Comparison of ENCODE assay signal across 6 fruit fly cellular contexts in the genomic region with DNA sequence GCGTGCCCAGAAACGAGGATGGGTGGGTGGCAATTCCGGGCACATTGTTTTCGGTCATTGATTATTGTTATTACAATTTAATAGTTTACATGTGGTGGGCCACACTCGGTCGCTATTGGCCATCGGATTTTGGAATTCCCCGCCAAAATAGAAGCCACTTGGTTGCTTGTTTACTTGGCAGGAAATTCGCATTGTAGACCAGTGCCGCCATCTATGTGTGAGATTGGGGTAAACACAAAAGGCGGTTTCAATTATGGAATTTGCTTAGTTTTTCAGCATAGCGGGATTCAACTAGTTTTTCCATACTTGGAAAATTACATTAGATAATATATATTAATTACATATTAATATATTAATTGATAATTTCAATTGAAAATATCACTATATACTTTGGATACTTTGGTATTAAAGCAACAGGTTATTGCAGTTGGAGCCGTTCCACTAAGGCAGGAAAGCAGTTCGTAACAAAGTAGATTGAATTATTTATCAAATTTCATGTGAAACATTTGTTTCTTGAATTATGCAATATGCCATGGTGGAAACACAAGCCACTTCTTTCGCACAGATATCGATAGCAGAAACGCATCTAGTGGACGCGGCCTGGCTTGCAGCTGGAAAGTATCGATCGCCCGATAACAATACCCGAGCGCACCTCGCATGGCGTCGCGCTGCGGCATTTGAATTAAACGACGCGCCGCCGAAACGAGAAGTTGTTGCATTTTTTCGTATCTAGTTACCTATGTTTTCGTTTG.
TF ChIP-seq lines count a peak whose summit lies in the region.

TSS of gene mud (plus strand) at position 698 of the 752 bp plus-strand sequence.

- peak; percentile 74 to 85 for TF ChIP-seq CTCF in S2 (optimal IDR thresholded peaks at IDR 0.05; lab: Kevin White, UChicago)
- TF ChIP-seq CTCF in whole organism, embryonic (GFP tag; optimal IDR thresholded peaks at IDR 0.05; lab: Kevin White, UChicago): peak; percentile 91

TF ChIP-seq in whole organism, adult, 20 proteins besides CTCF, POLR2A, EP300 and RAD21:
- no peak for TF ChIP-seq Hr96 (GFP tag; optimal IDR thresholded peaks at IDR 0.05; lab: Kevin White, UChicago)
- TF ChIP-seq kay (GFP tag; lab: Kevin White, UChicago; ENCODE audit: borderline replicate concordance): peak; percentile 10
- TF ChIP-seq CG12768 (GFP tag; optimal IDR thresholded peaks at IDR 0.05; lab: Kevin White, UChicago): no peak
- TF ChIP-seq pad (GFP tag; optimal IDR thresholded peaks at IDR 0.05; lab: Kevin White, UChicago): no peak
- TF ChIP-seq CG11617 (GFP tag; optimal IDR thresholded peaks at IDR 0.05; lab: Kevin White, UChicago): no peak
- no peak for TF ChIP-seq CG5204 (GFP tag; optimal IDR thresholded peaks at IDR 0.05; lab: Kevin White, UChicago)
- TF ChIP-seq bab1 (GFP tag; optimal IDR thresholded peaks at IDR 0.05; lab: Kevin White, UChicago): no peak
- no peak for TF ChIP-seq Mnt (GFP tag; optimal IDR thresholded peaks at IDR 0.05; lab: Kevin White, UChicago)
- TF ChIP-seq CG7045 (GFP tag; optimal IDR thresholded peaks at IDR 0.05; lab: Kevin White, UChicago): no peak
TF ChIP-seq in whole organism, adult: peak in this region for 1.

TF ChIP-seq in whole organism, embryonic, 481 proteins besides CTCF, POLR2A, EP300 and RAD21 (continues in another document):
- TF ChIP-seq gt (GFP tag; IDR thresholded peaks at IDR 0.05; lab: Robert Waterston, UW) (peak; percentile 56), Ssrp (tag; optimal IDR thresholded peaks at IDR 0.05; lab: Kevin White, UChicago) (peak; percentile 16), peb (GFP tag; IDR thresholded peaks at IDR 0.05; lab: Robert Waterston, UW) (0 out of 2 replicates have a peak, but pooled peaks have one; percentile 21), CG16813 (GFP tag; IDR thresholded peaks at IDR 0.05; lab: Robert Waterston, UW; ENCODE audit: partially characterized antibody) (peak; percentile 79), CkIIα-i1 (GFP tag; IDR thresholded peaks at IDR 0.05; lab: Robert Waterston, UW) (no peak), ash1 (GFP tag; optimal IDR thresholded peaks at IDR 0.05; lab: Kevin White, UChicago) (no peak), ems (GFP tag; optimal IDR thresholded peaks at IDR 0.05; lab: Kevin White, UChicago) (no peak), Deaf1 (tag; optimal IDR thresholded peaks at IDR 0.05; lab: Kevin White, UChicago) (peak; percentile 47), CG31388 (GFP tag; optimal IDR thresholded peaks at IDR 0.05; lab: Kevin White, UChicago) (no peak), Hmr (GFP tag; optimal IDR thresholded peaks at IDR 0.05; lab: Kevin White, UChicago) (no peak), gce (GFP tag; IDR thresholded peaks at IDR 0.05; lab: Robert Waterston, UW) (no peak), CG9437 (GFP tag; optimal IDR thresholded peaks at IDR 0.05; lab: Kevin White, UChicago) (peak; percentile 20), CG11456 (GFP tag; IDR thresholded peaks at IDR 0.05; lab: Robert Waterston, UW) (peak; percentile 52; the same call in 1 of the 3 replicates), dm (GFP tag; optimal IDR thresholded peaks at IDR 0.05; lab: Kevin White, UChicago) (no peak), ssp (GFP tag; IDR thresholded peaks at IDR 0.05; lab: Robert Waterston, UW) (peak; percentile 95), stc (GFP tag; IDR thresholded peaks at IDR 0.05; lab: Robert Waterston, UW) (no peak), CG9727 (GFP tag; optimal IDR thresholded peaks at IDR 0.05; lab: Kevin White, UChicago) (peak; percentile 37), cg (GFP tag; optimal IDR thresholded peaks at IDR 0.05; lab: Kevin White, UChicago) (no peak)

TF ChIP-seq in whole organism, prepupa, 60 proteins besides CTCF, POLR2A, EP300 and RAD21:
- TF ChIP-seq CG9139 (GFP tag; optimal IDR thresholded peaks at IDR 0.05; lab: Kevin White, UChicago) (no peak), CG4318 (GFP tag; optimal IDR thresholded peaks at IDR 0.05; lab: Kevin White, UChicago) (no peak), CG31627 (GFP tag; optimal IDR thresholded peaks at IDR 0.05; lab: Kevin White, UChicago) (peak; percentile 11), CG7368 (GFP tag; optimal IDR thresholded peaks at IDR 0.05; lab: Kevin White, UChicago) (no peak), CG3032 (tag; optimal IDR thresholded peaks at IDR 0.05; lab: Kevin White, UChicago) (no peak), CG10631 (GFP tag; optimal IDR thresholded peaks at IDR 0.05; lab: Kevin White, UChicago) (peak; percentile 12), eg (GFP tag; IDR thresholded peaks at IDR 0.05; lab: Robert Waterston, UW) (peak; percentile 33; the same call in 1 of the 3 replicates), CG6276 (GFP tag; optimal IDR thresholded peaks at IDR 0.05; lab: Kevin White, UChicago) (no peak), vri (GFP tag; optimal IDR thresholded peaks at IDR 0.05; lab: Kevin White, UChicago) (no peak), CG10669 (GFP tag; optimal IDR thresholded peaks at IDR 0.05; lab: Kevin White, UChicago) (no peak), dac (GFP tag; optimal IDR thresholded peaks at IDR 0.05; lab: Kevin White, UChicago) (no peak), CG11294 (GFP tag; IDR thresholded peaks at IDR 0.05; lab: Robert Waterston, UW) (no peak)
TF ChIP-seq in whole organism, prepupa: peak in this region for 3.

TF ChIP-seq in whole organism, pupa, 21 proteins besides CTCF, POLR2A, EP300 and RAD21:
- TF ChIP-seq CG14655 (GFP tag; optimal IDR thresholded peaks at IDR 0.05; lab: Kevin White, UChicago): no peak
- TF ChIP-seq fd96Ca (GFP tag; IDR thresholded peaks at IDR 0.05; lab: Robert Waterston, UW): peak; percentile 31; the same call in 1 of the 3 replicates
- peak; percentile 8 for TF ChIP-seq CG17806 (tag; optimal IDR thresholded peaks at IDR 0.05; lab: Kevin White, UChicago)
- TF ChIP-seq EcR (GFP tag; optimal IDR thresholded peaks at IDR 0.05; lab: Kevin White, UChicago): no peak
- no peak for TF ChIP-seq CG15710 (tag; optimal IDR thresholded peaks at IDR 0.05; lab: Kevin White, UChicago)
- peak; percentile 21 for TF ChIP-seq D1 (tag; optimal IDR thresholded peaks at IDR 0.05; lab: Kevin White, UChicago)
- no peak for TF ChIP-seq CG8159 (tag; optimal IDR thresholded peaks at IDR 0.05; lab: Kevin White, UChicago)
- TF ChIP-seq Pif1B (GFP tag; optimal IDR thresholded peaks at IDR 0.05; lab: Kevin White, UChicago): no peak

TF ChIP-seq in whole organism, wandering third instar larva, 38 proteins besides CTCF, POLR2A, EP300 and RAD21:
- TF ChIP-seq brk (GFP tag; optimal IDR thresholded peaks at IDR 0.05; lab: Kevin White, UChicago): no peak
- TF ChIP-seq HLH106 (tag; optimal IDR thresholded peaks at IDR 0.05; lab: Kevin White, UChicago): peak; percentile 14
- TF ChIP-seq woc (GFP tag; optimal IDR thresholded peaks at IDR 0.05; lab: Kevin White, UChicago): peak; percentile 14
- TF ChIP-seq CG9705 (GFP tag; optimal IDR thresholded peaks at IDR 0.05; lab: Kevin White, UChicago): no peak
- TF ChIP-seq foxo (GFP tag; optimal IDR thresholded peaks at IDR 0.05; lab: Kevin White, UChicago): peak in 1 of 2 experiments; percentile 14
- TF ChIP-seq Jra (GFP tag; optimal IDR thresholded peaks at IDR 0.05; lab: Kevin White, UChicago): no peak
- no peak for TF ChIP-seq Myc (optimal IDR thresholded peaks at IDR 0.05; lab: Kevin White, UChicago)
- no peak for TF ChIP-seq psq (GFP tag; optimal IDR thresholded peaks at IDR 0.05; lab: Kevin White, UChicago)
- no peak for TF ChIP-seq Vsx2 (GFP tag; optimal IDR thresholded peaks at IDR 0.05; lab: Kevin White, UChicago; ENCODE audit: partially characterized antibody)
- TF ChIP-seq usp (GFP tag; optimal IDR thresholded peaks at IDR 0.05; lab: Kevin White, UChicago): no peak
- no peak for TF ChIP-seq Abd-B (GFP tag; optimal IDR thresholded peaks at IDR 0.05; lab: Kevin White, UChicago)
- no peak for TF ChIP-seq dmrt93B (GFP tag; optimal IDR thresholded peaks at IDR 0.05; lab: Kevin White, UChicago)
- TF ChIP-seq dl (GFP tag; optimal IDR thresholded peaks at IDR 0.05; lab: Kevin White, UChicago; ENCODE audit: insufficient read depth in 1 of 2, partially characterized antibody in 2 of 2): no peak
- TF ChIP-seq br (GFP tag; optimal IDR thresholded peaks at IDR 0.05; lab: Kevin White, UChicago): no peak
- TF ChIP-seq dsf (GFP tag; optimal IDR thresholded peaks at IDR 0.05; lab: Kevin White, UChicago; ENCODE audit: borderline replicate concordance): no peak
- TF ChIP-seq Rel (GFP tag; optimal IDR thresholded peaks at IDR 0.05; lab: Kevin White, UChicago): no peak
- no peak for TF ChIP-seq Rel (tag; optimal IDR thresholded peaks at IDR 0.05; lab: Kevin White, UChicago)
- no peak for TF ChIP-seq sage (GFP tag; optimal IDR thresholded peaks at IDR 0.05; lab: Kevin White, UChicago)
- no peak for TF ChIP-seq rgr (GFP tag; optimal IDR thresholded peaks at IDR 0.05; lab: Kevin White, UChicago)
- TF ChIP-seq CG32264 (GFP tag; optimal IDR thresholded peaks at IDR 0.05; lab: Kevin White, UChicago): no peak
- TF ChIP-seq Dfd (GFP tag; optimal IDR thresholded peaks at IDR 0.05; lab: Kevin White, UChicago): no peak
- no peak for TF ChIP-seq Hr78 (GFP tag; optimal IDR thresholded peaks at IDR 0.05; lab: Kevin White, UChicago)
- TF ChIP-seq GATAd (GFP tag; optimal IDR thresholded peaks at IDR 0.05; lab: Kevin White, UChicago): no peak
- no peak for TF ChIP-seq CrebA (GFP tag; optimal IDR thresholded peaks at IDR 0.05; lab: Kevin White, UChicago; ENCODE audit: borderline replicate concordance)
- no peak for TF ChIP-seq h (GFP tag; optimal IDR thresholded peaks at IDR 0.05; lab: Kevin White, UChicago)
- no peak for TF ChIP-seq sv (GFP tag; optimal IDR thresholded peaks at IDR 0.05; lab: Kevin White, UChicago)
- TF ChIP-seq pan (optimal IDR thresholded peaks at IDR 0.05; lab: Kevin White, UChicago): no peak
TF ChIP-seq in whole organism, wandering third instar larva: peak in this region for 3.
